Worm (Caenorhabditis elegans) whole organism, late embryonic: ENCODE measurements around the gene R04A9.9.

ENCODE experiments used
- C38D4.7 ChIP-seq: fragments of 200-800 bp; sonication (Bioruptor generic); optimal IDR thresholded peaks from 2 replicates; lab custom pipeline; 2018; ENCODE audit warnings: mild to moderate bottlenecking, missing genetic modification characterization, moderate library complexity, missing compliant biosample characterization
- K02D7.2 ChIP-seq: sonication (generic microtip); optimal IDR thresholded peaks from 2 replicates; lab custom pipeline; 2017; ENCODE audit warnings: mild to moderate bottlenecking, missing genetic modification characterization, missing compliant biosample characterization
- Y22D7AL.16 ChIP-seq: sonication (generic microtip); optimal IDR thresholded peaks from 2 replicates; lab custom pipeline; 2016; ENCODE audit warnings: missing genetic modification characterization, missing compliant biosample characterization
- ahr-1 ChIP-seq: sonication (generic microtip); optimal IDR thresholded peaks from 2 replicates; lab custom pipeline; 2016; ENCODE audit warnings: missing genetic modification characterization, missing compliant biosample characterization
- ama-1 ChIP-seq: fragments of 150-350 bp; optimal IDR thresholded peaks from 2 replicates; lab custom pipeline; 2014
- ceh-19 ChIP-seq: fragments of 200-800 bp; sonication (Bioruptor generic); optimal IDR thresholded peaks from 2 replicates; lab custom pipeline; 2018; ENCODE audit warnings: mild to moderate bottlenecking, missing genetic modification characterization, missing compliant biosample characterization
- ceh-2 ChIP-seq: sonication (generic microtip); optimal IDR thresholded peaks from 2 replicates; lab custom pipeline; 2016; ENCODE audit warnings: missing genotype, missing genetic modification characterization, missing compliant biosample characterization
- ceh-24 ChIP-seq: sonication (generic microtip); optimal IDR thresholded peaks from 2 replicates; lab custom pipeline; 2016; ENCODE audit warnings: mild to moderate bottlenecking, missing genetic modification characterization, missing compliant biosample characterization
- ceh-34 ChIP-seq: sonication (generic microtip); optimal IDR thresholded peaks from 2 replicates; lab custom pipeline; 2016; ENCODE audit warnings: mild to moderate bottlenecking, missing genetic modification characterization, missing compliant biosample characterization
- ceh-45 ChIP-seq: fragments of 200-800 bp; sonication (Bioruptor generic); IDR thresholded peaks from 2 replicates; pipeline ENCODE4 v1.3.6; 2022; ENCODE audit warnings: missing genetic modification reagents, missing genetic modification characterization, missing compliant biosample characterization
- ceh-48 ChIP-seq: sonication (generic microtip); optimal IDR thresholded peaks from 2 replicates; lab custom pipeline; 2016; ENCODE audit warnings: missing genetic modification characterization, inconsistent platforms, missing compliant biosample characterization
- ceh-6 ChIP-seq: fragments of 200-800 bp; sonication (Bioruptor generic); optimal IDR thresholded peaks from 2 replicates; lab custom pipeline; 2018; ENCODE audit warnings: mild to moderate bottlenecking, missing genetic modification characterization, missing compliant biosample characterization
- dmd-4 ChIP-seq: sonication (generic microtip); optimal IDR thresholded peaks from 2 replicates; lab custom pipeline; 2016; ENCODE audit warnings: borderline replicate concordance, missing genetic modification characterization, missing compliant biosample characterization
- dve-1 ChIP-seq: sonication (generic microtip); optimal IDR thresholded peaks from 2 replicates; lab custom pipeline; 2017; ENCODE audit warnings: antibody characterized with exemption, mild to moderate bottlenecking, missing genetic modification characterization, missing compliant biosample characterization
- eyg-1 ChIP-seq: sonication (generic microtip); optimal IDR thresholded peaks from 2 replicates; lab custom pipeline; 2016; ENCODE audit warnings: missing genotype, missing genetic modification characterization, missing compliant biosample characterization
- fax-1 ChIP-seq: sonication (generic microtip); optimal IDR thresholded peaks from 2 replicates; lab custom pipeline; 2016; ENCODE audit warnings: missing genotype, missing genetic modification characterization, missing compliant biosample characterization
- fkh-10 ChIP-seq: fragments of 150-350 bp; optimal IDR thresholded peaks from 2 replicates; lab custom pipeline; 2014; ENCODE audit warnings: missing biosample characterization, missing genetic modification reagents, missing genetic modification characterization
- fkh-6 ChIP-seq: sonication (generic microtip); optimal IDR thresholded peaks from 2 replicates; lab custom pipeline; 2016; ENCODE audit warnings: missing genetic modification characterization, missing compliant biosample characterization
- hlh-13 ChIP-seq: fragments of 200-800 bp; sonication (Bioruptor generic); optimal IDR thresholded peaks from 2 replicates; lab custom pipeline; 2018; ENCODE audit warnings: mild to moderate bottlenecking, missing genetic modification characterization, missing compliant biosample characterization
- hlh-15 ChIP-seq: sonication (generic microtip); optimal IDR thresholded peaks from 2 replicates; lab custom pipeline; 2016; ENCODE audit warnings: missing genetic modification characterization, missing compliant biosample characterization
- hlh-8 ChIP-seq: sonication (generic microtip); optimal IDR thresholded peaks from 2 replicates; lab custom pipeline; 2016; ENCODE audit warnings: missing genotype, missing genetic modification characterization, missing compliant biosample characterization
- lim-6 ChIP-seq: sonication (generic microtip); optimal IDR thresholded peaks from 2 replicates; lab custom pipeline; 2016; ENCODE audit warnings: missing genetic modification characterization, missing compliant biosample characterization
- nhr-11 ChIP-seq: fragments of 150-350 bp; optimal IDR thresholded peaks from 2 replicates; lab custom pipeline; 2014; ENCODE audit warnings: missing biosample characterization, missing genetic modification characterization
- nhr-232 ChIP-seq: sonication (generic microtip); optimal IDR thresholded peaks from 2 replicates; lab custom pipeline; 2016; ENCODE audit warnings: missing genetic modification characterization, missing compliant biosample characterization
- npax-4 ChIP-seq: sonication (generic microtip); optimal IDR thresholded peaks from 2 replicates; lab custom pipeline; 2016; ENCODE audit warnings: missing genetic modification characterization, missing compliant biosample characterization
- pag-3 ChIP-seq: sonication (generic microtip); optimal IDR thresholded peaks from 2 replicates; lab custom pipeline; 2016; ENCODE audit warnings: missing compliant biosample characterization, missing genetic modification characterization, borderline replicate concordance
- pax-1 ChIP-seq: fragments of 150-350 bp; optimal IDR thresholded peaks from 2 replicates; lab custom pipeline; 2014; ENCODE audit warnings: missing biosample characterization, missing genetic modification characterization
- pha-2 ChIP-seq: sonication (generic microtip); optimal IDR thresholded peaks from 2 replicates; lab custom pipeline; 2017; ENCODE audit warnings: mild to moderate bottlenecking, missing genetic modification characterization, missing compliant biosample characterization
- pha-4 ChIP-seq: fragments of 150-350 bp; optimal IDR thresholded peaks from 2 replicates; lab custom pipeline; 2018; ENCODE audit warnings: missing biosample characterization, missing genetic modification reagents, missing genetic modification characterization
- pros-1 ChIP-seq: fragments of 150-350 bp; optimal IDR thresholded peaks from 2 replicates; lab custom pipeline; 2014; ENCODE audit warnings: missing biosample characterization, missing genetic modification reagents, missing genetic modification characterization
- sox-2 ChIP-seq: fragments of 200-800 bp; sonication (Bioruptor generic); IDR thresholded peaks from 2 replicates; pipeline ENCODE4 v1.3.6; 2022; ENCODE audit warnings: missing genetic modification reagents, missing genetic modification characterization, missing compliant biosample characterization
- sox-4 ChIP-seq: sonication (generic microtip); optimal IDR thresholded peaks from 2 replicates; lab custom pipeline; 2017; ENCODE audit warnings: mild to moderate bottlenecking, missing genetic modification characterization, inconsistent platforms, missing compliant biosample characterization
- syd-9 ChIP-seq: sonication (generic microtip); optimal IDR thresholded peaks from 2 replicates; lab custom pipeline; 2016; ENCODE audit warnings: mild to moderate bottlenecking, missing genetic modification characterization, moderate library complexity, missing compliant biosample characterization
- tbx-2 ChIP-seq: sonication (generic microtip); optimal IDR thresholded peaks from 2 replicates; lab custom pipeline; 2016; ENCODE audit warnings: missing genetic modification characterization, missing compliant biosample characterization
- tbx-7 ChIP-seq: sonication (generic microtip); optimal IDR thresholded peaks from 2 replicates; lab custom pipeline; 2016; ENCODE audit warnings: missing genotype, missing genetic modification characterization, missing compliant biosample characterization
- ttx-3 ChIP-seq: sonication (generic microtip); optimal IDR thresholded peaks from 2 replicates; lab custom pipeline; 2016; ENCODE audit warnings: missing genetic modification reagents, missing genetic modification characterization, missing compliant biosample characterization
- unc-3 ChIP-seq, 2 experiments: fragments of 200-800 bp in 1 of 2; sonication (Bioruptor generic) in 1 of 2; sonication (generic microtip) in 1 of 2; conservative IDR thresholded peaks in 1 of 2; optimal IDR thresholded peaks in 1 of 2; 2 replicates each; pipeline versions ENCODE4 v1.3.6 to Lab custom; 2016 to 2022; ENCODE audit warnings: missing compliant biosample characterization in 2 of 2, missing genetic modification characterization in 2 of 2, missing genetic modification reagents in 1 of 2
- unc-42 ChIP-seq: sonication (generic microtip); optimal IDR thresholded peaks from 2 replicates; lab custom pipeline; 2016; ENCODE audit warnings: missing genotype, missing genetic modification characterization, missing compliant biosample characterization
- unc-55 ChIP-seq: sonication (generic microtip); optimal IDR thresholded peaks from 2 replicates; lab custom pipeline; 2017; ENCODE audit warnings: missing biosample characterization, missing genetic modification reagents, missing genetic modification characterization
- zip-5 ChIP-seq: sonication (generic microtip); optimal IDR thresholded peaks from 2 replicates; lab custom pipeline; 2016; ENCODE audit warnings: missing genetic modification characterization, missing compliant biosample characterization
- ztf-16 ChIP-seq: sonication (generic microtip); optimal IDR thresholded peaks from 2 replicates; lab custom pipeline; 2017; ENCODE audit warnings: missing genetic modification characterization, missing compliant biosample characterization

The R04A9.9 gene

ce11 chrX:380505-380904, 9.9 kb downstream of the R04A9.9 start, which contains the start of gene R04A9.3:
TSS of gene R04A9.3 (minus strand) at chrX:380605.
- no peak for TF ChIP-seq sox-4 (tag; lab: Kevin White, UChicago)
- TF ChIP-seq unc-42 (tag; lab: Kevin White, UChicago), result no peak
- TF ChIP-seq hlh-13 (GFP tag; lab: Kevin White, UChicago), result no peak
- no peak for TF ChIP-seq ama-1 (lab: Kevin White, UChicago)
- no peak for TF ChIP-seq ceh-24 (tag; lab: Kevin White, UChicago)
- no peak for TF ChIP-seq lim-6 (tag; lab: Kevin White, UChicago)
- TF ChIP-seq ceh-45 (GFP tag; lab: Robert Waterston, UW), result no peak
- no peak for TF ChIP-seq pha-4 (tag; lab: Kevin White, UChicago)

DNA sequence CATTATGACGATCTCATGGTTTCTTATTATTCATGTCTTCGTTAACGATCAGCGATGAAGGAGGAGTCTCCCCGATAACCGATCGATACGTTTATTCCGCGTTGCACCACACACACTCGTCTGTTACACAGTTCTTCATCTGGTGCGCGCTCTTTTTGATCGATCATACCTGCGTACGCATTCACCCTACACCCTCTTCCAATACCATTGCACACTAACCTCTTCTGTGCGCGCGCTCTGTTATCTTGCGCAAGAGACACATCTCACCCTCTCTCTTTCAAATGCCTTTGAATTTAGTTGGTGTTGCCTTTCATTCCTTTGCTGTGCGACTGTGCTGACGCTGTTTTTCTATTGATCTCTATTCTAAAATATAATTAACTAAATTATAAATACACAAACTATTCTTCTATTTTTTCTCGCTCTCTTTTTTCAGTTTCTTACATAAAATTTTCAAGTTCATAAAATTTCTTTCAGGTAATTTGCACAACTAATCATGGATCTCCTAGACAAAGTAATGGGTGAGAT, 18.5 kb downstream of the R04A9.9 start, which contains the start of gene nrde-3:
Gene nrde-3 (plus strand): TSS at position 475 of the 525 bp plus-strand sequence.
- TF ChIP-seq nhr-11 (tag; lab: Kevin White, UChicago) (no peak), tbx-2 (tag; lab: Kevin White, UChicago) (peak; percentile 36)

ce11 chrX:369923-370322, 20.4 kb downstream of the R04A9.9 start:
- no peak for TF ChIP-seq pag-3 (tag; lab: Kevin White, UChicago)
- no peak for TF ChIP-seq ztf-16 (tag; lab: Kevin White, UChicago)
- TF ChIP-seq npax-4, result no peak
- TF ChIP-seq K02D7.2 (tag; lab: Kevin White, UChicago), result no peak

DNA sequence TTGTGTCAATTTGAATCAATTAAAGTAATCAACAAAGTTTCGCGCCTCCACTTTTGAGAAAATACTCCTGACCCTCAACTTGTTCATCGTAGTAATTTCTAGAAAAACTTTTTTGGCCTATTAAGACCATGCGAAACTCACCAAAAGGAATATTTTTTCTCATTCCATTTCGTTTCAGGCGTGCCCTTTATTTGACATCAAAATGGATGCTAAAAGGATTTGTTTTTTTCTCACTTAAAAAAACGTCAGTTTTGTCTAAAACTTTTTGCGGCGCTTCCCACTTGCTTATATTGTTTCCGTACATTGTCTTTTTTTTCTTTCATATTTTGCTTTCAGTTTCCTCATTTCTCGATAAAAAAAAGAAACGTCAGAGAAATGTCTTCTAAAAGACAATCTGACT, 29.9 kb downstream of the R04A9.9 start, which contains the start of gene C04E7.5:
Gene C04E7.5 (plus strand): TSS at position 301 of the 400 bp plus-strand sequence.
- TF ChIP-seq ceh-19 (no peak), hlh-15 (no peak), npax-4 (no peak), C38D4.7 (GFP tag; lab: Kevin White, UChicago) (no peak), dve-1 (tag; lab: Kevin White, UChicago) (no peak), Y22D7AL.16 (tag; lab: Kevin White, UChicago) (no peak), fkh-6 (no peak), pha-2 (tag; lab: Kevin White, UChicago) (no peak), syd-9 (no peak), ceh-48 (tag; lab: Kevin White, UChicago) (no peak), ceh-34 (no peak), ceh-2 (tag; lab: Kevin White, UChicago) (no peak), eyg-1 (tag; lab: Kevin White, UChicago) (no peak)

DNA sequence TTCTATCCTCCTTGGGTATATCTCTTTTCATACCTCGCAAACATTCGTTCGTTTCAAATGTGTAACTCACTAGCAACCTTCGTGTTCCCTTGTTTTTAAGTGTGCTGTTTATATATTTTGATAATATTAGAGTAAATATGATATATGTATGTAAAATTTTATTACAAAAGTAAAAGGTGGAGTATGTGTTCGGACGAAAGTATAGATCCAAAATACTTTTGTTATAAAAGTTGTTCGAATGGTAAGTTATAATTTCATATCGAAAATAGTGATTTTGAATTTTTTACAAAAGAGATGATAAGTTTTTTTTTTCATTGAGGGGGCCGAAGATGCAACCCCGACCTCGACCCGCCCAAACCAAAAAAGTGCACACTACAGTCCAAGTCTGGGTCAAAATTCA, 32.6 kb downstream of the R04A9.9 start, which contains the start of gene C04E7.1:
Gene C04E7.1 (plus strand): TSS at position 301 of the 400 bp plus-strand sequence.
- TF ChIP-seq pha-2 (tag; lab: Kevin White, UChicago), result no peak
- TF ChIP-seq zip-5, result no peak
- TF ChIP-seq sox-4 (tag; lab: Kevin White, UChicago), result no peak
- no peak for TF ChIP-seq nhr-232 (tag; lab: Kevin White, UChicago)
- TF ChIP-seq pax-1 (tag; lab: Kevin White, UChicago), result no peak
- no peak for TF ChIP-seq fax-1 (tag; lab: Kevin White, UChicago)

DNA sequence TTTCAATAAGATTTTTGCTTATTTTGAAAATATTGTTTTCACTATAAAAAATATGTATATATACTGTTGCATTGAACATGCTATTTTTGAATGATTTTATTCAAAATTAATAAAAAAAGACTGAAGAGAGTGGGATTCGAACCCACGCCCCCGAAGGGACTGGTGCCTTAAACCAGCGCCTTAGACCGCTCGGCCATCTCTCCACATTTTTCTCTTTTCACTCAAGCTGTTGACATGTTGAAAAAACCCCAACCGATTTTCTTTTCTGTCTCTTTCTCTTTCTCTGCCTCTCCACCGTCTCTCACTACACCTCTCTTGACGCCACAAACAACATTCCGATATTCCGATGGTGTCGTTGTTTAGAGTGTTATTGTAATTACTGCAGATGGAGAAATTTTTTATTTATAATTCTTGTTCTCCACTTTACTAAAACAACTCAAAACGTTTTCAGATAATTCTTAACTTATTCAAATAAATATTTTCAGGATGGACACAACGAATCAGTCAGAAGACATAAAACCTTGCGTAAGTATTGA, 37.2 kb downstream of the R04A9.9 start, which contains the start of gene sor-3:
Gene sor-3 (plus strand): TSS at position 486 of the 536 bp plus-strand sequence.
- TF ChIP-seq ztf-16 (tag; lab: Kevin White, UChicago) (peak; percentile 82), hlh-8 (tag; lab: Kevin White, UChicago) (peak; percentile 89), pros-1 (tag; lab: Kevin White, UChicago) (peak; percentile 16), unc-3 (GFP tag; conservative IDR thresholded peaks at IDR 0.05; lab: Robert Waterston, UW) (peak; percentile 81), unc-3 (tag; optimal IDR thresholded peaks at IDR 0.05; lab: Kevin White, UChicago) (peak; percentile 89), dmd-4 (peak; percentile 86), nhr-11 (tag; lab: Kevin White, UChicago) (no peak), Y22D7AL.16 (tag; lab: Kevin White, UChicago) (peak; percentile 89), tbx-7 (peak; percentile 13), sox-2 (peak; percentile 45; the same call in 1 of the 2 replicates), ahr-1 (tag; lab: Kevin White, UChicago) (peak; percentile 77), pax-1 (tag; lab: Kevin White, UChicago) (no peak), C38D4.7 (GFP tag; lab: Kevin White, UChicago) (peak; percentile 86), fkh-10 (GFP tag; lab: Kevin White, UChicago) (no peak), unc-55 (GFP tag; lab: Kevin White, UChicago) (peak; percentile 3), tbx-2 (tag; lab: Kevin White, UChicago) (peak; percentile 88), ttx-3 (peak; percentile 82), ceh-6 (GFP tag; lab: Kevin White, UChicago) (peak; percentile 76), pha-2 (tag; lab: Kevin White, UChicago) (peak; percentile 86)
